Fruit fly (Drosophila melanogaster) whole organism, embryonic: ENCODE measurements around the gene tra.

ENCODE experiments used
- CG11696 ChIP-seq: fragments of 200-800 bp; sonication (Bioruptor generic); IDR thresholded peaks from 2 replicates; pipeline ENCODE4 v1.3.6; 2022; ENCODE audit warnings: missing biosample characterization, missing genetic modification characterization
- CG12071 ChIP-seq: fragments of 200-800 bp; sonication (Bioruptor generic); optimal IDR thresholded peaks from 3 replicates; lab custom pipeline; 2018; ENCODE audit warnings: missing biosample characterization, mild to moderate bottlenecking, missing genetic modification characterization
- CG12299 ChIP-seq: fragments of 200-800 bp; sonication (Bioruptor generic); optimal IDR thresholded peaks from 2 replicates; lab custom pipeline; 2018; ENCODE audit warnings: missing biosample characterization, mild to moderate bottlenecking, missing genetic modification characterization
- CG13287 ChIP-seq: fragments of 200-800 bp; sonication (Bioruptor generic); IDR thresholded peaks from 2 replicates; pipeline ENCODE4 v1.3.6; 2022; ENCODE audit warnings: missing biosample characterization, missing genetic modification characterization; ENCODE audit not compliant: partially characterized antibody
- CG13624 ChIP-seq: fragments of 200-800 bp; sonication (Bioruptor generic); optimal IDR thresholded peaks from 2 replicates; lab custom pipeline; 2016; ENCODE audit warnings: missing biosample characterization, missing genetic modification characterization
- CG15073 ChIP-seq: fragments of 200-800 bp; sonication (Bioruptor generic); optimal IDR thresholded peaks from 2 replicates; lab custom pipeline; 2016; ENCODE audit warnings: missing biosample characterization, missing genetic modification characterization
- CG15479 ChIP-seq: fragments of 200-800 bp; sonication (Bioruptor generic); optimal IDR thresholded peaks from 3 replicates; lab custom pipeline; 2019; ENCODE audit warnings: missing biosample characterization, mild to moderate bottlenecking, missing genetic modification characterization, moderate library complexity
- CG17385 ChIP-seq: fragments of 200-800 bp; sonication (Bioruptor generic); optimal IDR thresholded peaks from 3 replicates; lab custom pipeline; 2018; ENCODE audit warnings: missing biosample characterization, mild to moderate bottlenecking, missing genetic modification characterization
- CG30431 ChIP-seq: fragments of 200-800 bp; sonication (Bioruptor generic); optimal IDR thresholded peaks from 2 replicates; lab custom pipeline; 2017; ENCODE audit warnings: missing biosample characterization, missing genetic modification characterization
- CG31224 ChIP-seq: fragments of 200-800 bp; sonication (Bioruptor generic); IDR thresholded peaks from 2 replicates; pipeline ENCODE4 v1.3.6; 2022; ENCODE audit warnings: missing biosample characterization, missing genetic modification characterization
- CG33213 ChIP-seq: fragments of 200-800 bp; sonication (Bioruptor generic); optimal IDR thresholded peaks from 3 replicates; lab custom pipeline; 2016; ENCODE audit warnings: missing biosample characterization, missing genetic modification characterization
- CG3995 ChIP-seq: fragments of 200-800 bp; sonication (Bioruptor generic); optimal IDR thresholded peaks from 3 replicates; lab custom pipeline; 2016; ENCODE audit warnings: missing biosample characterization, missing genetic modification characterization
- CG4820 ChIP-seq: fragments of 200-800 bp; sonication (Bioruptor generic); optimal IDR thresholded peaks from 3 replicates; lab custom pipeline; 2016; ENCODE audit warnings: missing biosample characterization, missing genetic modification characterization
- CG5953 ChIP-seq: fragments of 200-800 bp; sonication (Bioruptor generic); IDR thresholded peaks from 2 replicates; pipeline ENCODE4 v1.3.6; 2022; ENCODE audit warnings: missing biosample characterization, missing genetic modification characterization
- CG7357 ChIP-seq: fragments of 200-800 bp; sonication (Bioruptor generic); IDR thresholded peaks from 3 replicates; pipeline ENCODE4 v1.3.6; 2022; ENCODE audit warnings: missing biosample characterization, missing genetic modification characterization
- CG7372 ChIP-seq: fragments of 200-800 bp; sonication (Bioruptor generic); IDR thresholded peaks from 2 replicates; pipeline ENCODE4 v1.3.6; 2022; ENCODE audit warnings: missing biosample characterization, missing genetic modification characterization
- CG9797 ChIP-seq: fragments of 200-800 bp; sonication (Bioruptor generic); optimal IDR thresholded peaks from 3 replicates; lab custom pipeline; 2018; ENCODE audit warnings: missing biosample characterization, mild to moderate bottlenecking, missing genetic modification characterization
- Camta ChIP-seq: fragments of 200-800 bp; sonication (Bioruptor generic); optimal IDR thresholded peaks from 2 replicates; lab custom pipeline; 2016; ENCODE audit warnings: missing biosample characterization, missing genetic modification characterization
- Dad ChIP-seq: fragments of 200-800 bp; sonication (Bioruptor generic); optimal IDR thresholded peaks from 3 replicates; lab custom pipeline; 2016; ENCODE audit warnings: missing biosample characterization, missing genetic modification characterization
- Dek ChIP-seq: fragments of 200-800 bp; sonication (Bioruptor generic); optimal IDR thresholded peaks from 3 replicates; lab custom pipeline; 2019; ENCODE audit warnings: missing biosample characterization, mild to moderate bottlenecking, missing genetic modification characterization, moderate library complexity
- Dll ChIP-seq: fragments of 200-800 bp; sonication (Bioruptor generic); IDR thresholded peaks from 4 replicates; pipeline ENCODE4 v1.3.6; 2022; ENCODE audit warnings: missing biosample characterization, missing genetic modification characterization; ENCODE audit not compliant: partially characterized antibody
- Drgx ChIP-seq: fragments of 200-800 bp; sonication (Bioruptor generic); IDR thresholded peaks from 2 replicates; pipeline ENCODE4 v1.3.6; 2022; ENCODE audit warnings: missing biosample characterization, missing genetic modification characterization
- Gsc ChIP-seq: fragments of 200-800 bp; sonication (Bioruptor generic); IDR thresholded peaks from 2 replicates; pipeline ENCODE4 v1.3.6; 2022; ENCODE audit warnings: missing biosample characterization, missing genetic modification characterization
- HmgZ ChIP-seq: fragments of 200-800 bp; sonication (Bioruptor generic); optimal IDR thresholded peaks from 2 replicates; lab custom pipeline; 2018; ENCODE audit warnings: missing biosample characterization, mild to moderate bottlenecking, missing genetic modification characterization
- Lpt ChIP-seq: fragments of >200 bp; optimal IDR thresholded peaks from 2 replicates; lab custom pipeline; 2018; ENCODE audit warnings: missing biosample characterization, missing genetic modification characterization
- Nf-YA ChIP-seq: fragments of 200-800 bp; sonication (Bioruptor generic); IDR thresholded peaks from 2 replicates; pipeline ENCODE4 v1.3.6; 2022; ENCODE audit warnings: missing biosample characterization, missing genetic modification characterization
- Sox102F ChIP-seq: fragments of 200-800 bp; sonication (Bioruptor generic); optimal IDR thresholded peaks from 2 replicates; lab custom pipeline; 2018; ENCODE audit warnings: missing biosample characterization, mild to moderate bottlenecking, missing genetic modification characterization, moderate library complexity
- Spps ChIP-seq: fragments of 200-800 bp; sonication (Bioruptor generic); optimal IDR thresholded peaks from 2 replicates; lab custom pipeline; 2018; ENCODE audit warnings: missing biosample characterization, mild to moderate bottlenecking, missing genetic modification characterization
- Taf1 ChIP-seq: fragments of 200-800 bp; sonication (Bioruptor generic); IDR thresholded peaks from 2 replicates; pipeline ENCODE4 v1.3.6; 2022; ENCODE audit warnings: missing biosample characterization, missing genetic modification characterization
- ap ChIP-seq: fragments of 200-800 bp; sonication (Bioruptor generic); IDR thresholded peaks from 2 replicates; pipeline ENCODE4 v1.3.6; 2022; ENCODE audit warnings: missing biosample characterization, missing genetic modification characterization
- ara ChIP-seq: fragments of 200-800 bp; sonication (Bioruptor generic); IDR thresholded peaks from 2 replicates; pipeline ENCODE4 v1.3.6; 2022; ENCODE audit warnings: missing biosample characterization, missing genetic modification characterization
- ase ChIP-seq: fragments of 200-800 bp; sonication (Bioruptor generic); IDR thresholded peaks from 3 replicates; pipeline ENCODE4 v1.3.6; 2022; ENCODE audit warnings: missing biosample characterization, missing genetic modification characterization
- dan ChIP-seq: fragments of 200-800 bp; sonication (Bioruptor generic); IDR thresholded peaks from 2 replicates; pipeline ENCODE4 v1.3.6; 2022; ENCODE audit warnings: missing biosample characterization, missing genetic modification characterization
- dmrt99B ChIP-seq: fragments of 200-800 bp; sonication (Bioruptor generic); optimal IDR thresholded peaks from 2 replicates; lab custom pipeline; 2018; ENCODE audit warnings: missing biosample characterization, mild to moderate bottlenecking, missing genetic modification characterization, moderate library complexity
- grn ChIP-seq: fragments of 200-800 bp; sonication (Bioruptor generic); optimal IDR thresholded peaks from 3 replicates; lab custom pipeline; 2017; ENCODE audit warnings: missing biosample characterization, missing genetic modification characterization
- jumu ChIP-seq: fragments of 200-800 bp; sonication (Bioruptor generic); optimal IDR thresholded peaks from 3 replicates; lab custom pipeline; 2016; ENCODE audit warnings: missing biosample characterization, missing genetic modification characterization
- ken ChIP-seq: fragments of 200-800 bp; sonication (Bioruptor generic); IDR thresholded peaks from 3 replicates; pipeline ENCODE4 v1.3.6; 2022; ENCODE audit warnings: missing biosample characterization, missing genetic modification characterization
- lbe ChIP-seq: fragments of 200-800 bp; sonication (Bioruptor generic); optimal IDR thresholded peaks from 2 replicates; lab custom pipeline; 2016; ENCODE audit warnings: missing biosample characterization, mild to moderate bottlenecking, missing genetic modification characterization
- nau ChIP-seq: fragments of 200-800 bp; sonication (Bioruptor generic); optimal IDR thresholded peaks from 3 replicates; lab custom pipeline; 2017; ENCODE audit warnings: missing biosample characterization, mild to moderate bottlenecking, missing genetic modification characterization, missing genetic modification reagents
- onecut ChIP-seq: fragments of 200-800 bp; sonication (Bioruptor generic); IDR thresholded peaks from 2 replicates; pipeline ENCODE4 v1.3.6; 2022; ENCODE audit warnings: missing biosample characterization, missing genetic modification characterization
- pfk ChIP-seq: fragments of 200-800 bp; sonication (Bioruptor generic); optimal IDR thresholded peaks from 2 replicates; lab custom pipeline; 2018; ENCODE audit warnings: missing biosample characterization, mild to moderate bottlenecking, missing genetic modification characterization, moderate library complexity
- prd ChIP-seq, 3 experiments: fragments of >200 bp in 2 of 3; fragments of 200-800 bp in 1 of 3; sonication (Bioruptor generic) in 1 of 3; optimal IDR thresholded peaks in 2 of 3; IDR thresholded peaks in 1 of 3; 2 replicates in 2 of 3; 3 replicates in 1 of 3; pipeline versions ENCODE4 v1.3.6 to Lab custom; 2017 to 2022; ENCODE audit warnings: missing biosample characterization in 1 of 3, missing genetic modification characterization in 1 of 3
- ro ChIP-seq: fragments of 200-800 bp; sonication (Bioruptor generic); IDR thresholded peaks from 2 replicates; pipeline ENCODE4 v1.3.6; 2022; ENCODE audit warnings: missing biosample characterization, missing genetic modification characterization
- sens ChIP-seq: fragments of 200-800 bp; sonication (Bioruptor generic); peaks from one replicate; lab custom pipeline; 2016; ENCODE audit warnings: missing biosample characterization, missing genetic modification characterization
- slou ChIP-seq: fragments of 200-800 bp; sonication (Bioruptor generic); optimal IDR thresholded peaks from 3 replicates; lab custom pipeline; 2016; ENCODE audit warnings: missing biosample characterization, missing genetic modification characterization
- sr ChIP-seq: fragments of 200-800 bp; sonication (Bioruptor generic); IDR thresholded peaks from 3 replicates; pipeline ENCODE4 v1.3.6; 2022; ENCODE audit warnings: missing biosample characterization, missing genetic modification characterization
- tgo ChIP-seq: fragments of 200-800 bp; sonication (Bioruptor generic); IDR thresholded peaks from 3 replicates; pipeline ENCODE4 v1.3.6; 2022; ENCODE audit warnings: missing biosample characterization, missing genetic modification characterization
- toy ChIP-seq: fragments of 200-800 bp; sonication (Bioruptor generic); IDR thresholded peaks from 2 replicates; pipeline ENCODE4 v1.3.6; 2022; ENCODE audit warnings: missing biosample characterization, missing genetic modification characterization
- usp ChIP-seq: fragments of >200 bp; optimal IDR thresholded peaks from 2 replicates; lab custom pipeline; 2017; ENCODE audit warnings: missing biosample characterization, missing genetic modification characterization
- vvl ChIP-seq: fragments of 200-800 bp; sonication (Bioruptor generic); IDR thresholded peaks from 2 replicates; pipeline ENCODE4 v1.3.6; 2022; ENCODE audit warnings: missing biosample characterization, missing genetic modification characterization
- wdn ChIP-seq: fragments of 200-800 bp; sonication (Bioruptor generic); IDR thresholded peaks from 2 replicates; pipeline ENCODE4 v1.3.6; 2022; ENCODE audit warnings: missing biosample characterization, missing genetic modification characterization
- zen2 ChIP-seq: fragments of 200-800 bp; sonication (Bioruptor generic); IDR thresholded peaks from 3 replicates; pipeline ENCODE4 v1.3.6; 2022; ENCODE audit warnings: missing biosample characterization, missing genetic modification characterization; ENCODE audit not compliant: partially characterized antibody

Gene tra

DNA sequence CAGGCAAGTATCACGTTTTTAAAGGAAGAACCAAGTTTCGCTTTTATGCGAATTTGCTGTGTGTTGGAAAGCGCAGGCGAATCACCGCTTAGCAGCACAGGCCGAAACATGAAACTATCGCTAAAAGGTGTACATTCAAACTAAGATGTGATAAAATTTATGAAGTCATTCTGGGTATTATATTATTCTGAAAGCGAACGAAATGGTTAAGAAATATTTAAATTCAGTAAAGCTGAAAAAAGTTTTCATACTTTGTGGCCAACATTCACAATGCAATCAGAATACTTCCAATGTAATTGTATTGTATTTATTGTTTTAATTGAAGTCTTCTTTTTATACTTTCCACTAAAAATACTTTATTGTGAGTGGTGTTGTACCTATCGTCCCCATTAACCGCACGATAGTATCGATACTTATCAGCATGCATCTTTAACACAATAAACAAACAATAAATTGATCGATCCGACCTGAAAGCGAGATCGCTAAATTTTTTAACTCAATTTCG, 9.6 kb downstream of the tra start, which contains the start of gene Smn (continued):
- TF ChIP-seq toy (GFP tag; lab: Robert Waterston, UW), result no peak
- peak; percentile 79 for TF ChIP-seq CG3995 (GFP tag; lab: Kevin White, UChicago)
- TF ChIP-seq Camta, result peak; percentile 62
- no peak for TF ChIP-seq CG11696 (GFP tag; lab: Robert Waterston, UW)
- TF ChIP-seq CG12071 (GFP tag; lab: Kevin White, UChicago), result no peak
- TF ChIP-seq CG30431 (GFP tag; lab: Kevin White, UChicago), result no peak
- no peak for TF ChIP-seq ro (GFP tag; lab: Robert Waterston, UW)
- TF ChIP-seq Sox102F (GFP tag; lab: Kevin White, UChicago), result no peak
- no peak for TF ChIP-seq CG15479 (GFP tag; lab: Kevin White, UChicago)
- no peak for TF ChIP-seq dan (GFP tag; lab: Robert Waterston, UW)
- no peak for TF ChIP-seq sr
- no peak; the same call in 1 of the 2 replicates for TF ChIP-seq vvl (GFP tag; lab: Robert Waterston, UW)
- no peak for TF ChIP-seq onecut (GFP tag; lab: Robert Waterston, UW)
- no peak for TF ChIP-seq Lpt (GFP tag; lab: Kevin White, UChicago)
- TF ChIP-seq jumu (GFP tag; lab: Kevin White, UChicago), result peak; percentile 53
- TF ChIP-seq Dek (tag; lab: Kevin White, UChicago), result peak; percentile 34
- TF ChIP-seq prd (optimal IDR thresholded peaks at IDR 0.05; lab: Kevin White, UChicago), result no peak
- TF ChIP-seq prd (GFP tag; IDR thresholded peaks at IDR 0.05; lab: Robert Waterston, UW), result 0 out of 3 replicates have a peak, but pooled peaks have one; percentile 13
- no peak for TF ChIP-seq Taf1 (GFP tag; lab: Robert Waterston, UW)
- TF ChIP-seq Gsc (GFP tag; lab: Robert Waterston, UW), result no peak
- TF ChIP-seq CG15073 (GFP tag; lab: Kevin White, UChicago), result no peak
- TF ChIP-seq ase (GFP tag; lab: Robert Waterston, UW), result no peak
- no peak for TF ChIP-seq CG7372 (GFP tag; lab: Robert Waterston, UW)
- no peak for TF ChIP-seq CG5953 (GFP tag; lab: Robert Waterston, UW)
- peak; percentile 29 for TF ChIP-seq HmgZ (tag; lab: Kevin White, UChicago)
- TF ChIP-seq dmrt99B (tag; lab: Kevin White, UChicago), result peak; percentile 49
- peak; percentile 13; the same call in 1 of the 2 replicates for TF ChIP-seq Drgx (GFP tag; lab: Robert Waterston, UW)
- TF ChIP-seq wdn, result no peak
- peak; percentile 3 for TF ChIP-seq Dad (GFP tag; lab: Kevin White, UChicago)
- TF ChIP-seq CG31224 (GFP tag; lab: Robert Waterston, UW), result no peak
- peak; percentile 13 for TF ChIP-seq CG13624 (GFP tag; lab: Kevin White, UChicago)
- TF ChIP-seq pfk (GFP tag; lab: Kevin White, UChicago), result no peak
- TF ChIP-seq lbe (GFP tag; lab: Kevin White, UChicago), result peak; percentile 61
- peak; percentile 90 for TF ChIP-seq sens (GFP tag; lab: Kevin White, UChicago)
- no peak for TF ChIP-seq Spps (tag; lab: Kevin White, UChicago)
- peak; percentile 27 for TF ChIP-seq CG4820
- TF ChIP-seq ap, result no peak
- peak; percentile 43 for TF ChIP-seq CG33213
- TF ChIP-seq Dll (GFP tag; lab: Robert Waterston, UW), result peak; percentile 91
- peak; percentile 84 for TF ChIP-seq CG13287 (GFP tag; lab: Robert Waterston, UW)
- TF ChIP-seq usp (GFP tag; lab: Kevin White, UChicago), result no peak
- TF ChIP-seq ara, result no peak
- TF ChIP-seq nau (GFP tag; lab: Kevin White, UChicago), result peak; percentile 16
- TF ChIP-seq grn (GFP tag; lab: Kevin White, UChicago), result no peak
- TF ChIP-seq tgo (GFP tag; lab: Robert Waterston, UW), result no peak
- peak; percentile 70; the same call in 2 of the 3 replicates for TF ChIP-seq zen2 (GFP tag; lab: Robert Waterston, UW)
- TF ChIP-seq CG7357 (GFP tag; lab: Robert Waterston, UW), result no peak
- peak; percentile 58 for TF ChIP-seq CG17385
- TF ChIP-seq slou (GFP tag; lab: Kevin White, UChicago), result no peak
- no peak for TF ChIP-seq ken (GFP tag; lab: Robert Waterston, UW)
- no peak for TF ChIP-seq Nf-YA (GFP tag; lab: Robert Waterston, UW)
- TF ChIP-seq CG9797, result no peak
- TF ChIP-seq CG12299 (tag; lab: Kevin White, UChicago), result no peak
